Fruit fly (Drosophila melanogaster) whole organism, pupa: ENCODE measurements around the gene MSBP.

Experiments
- CG10348 ChIP-seq: fragments of 200-800 bp; sonication (Bioruptor generic); IDR thresholded peaks from 2 replicates; pipeline ENCODE4 v1.3.6; 2022; ENCODE audit warnings: missing biosample characterization, missing genetic modification characterization
- CG12605 ChIP-seq: fragments of 200-800 bp; sonication (Bioruptor generic); IDR thresholded peaks from 2 replicates; pipeline ENCODE4 v1.3.6; 2022; ENCODE audit warnings: missing biosample characterization, missing genetic modification characterization
- CG15710 ChIP-seq: fragments of 200-800 bp; sonication (Bioruptor generic); optimal IDR thresholded peaks from 2 replicates; lab custom pipeline; 2018; ENCODE audit warnings: missing biosample characterization, mild to moderate bottlenecking, missing genetic modification characterization, moderate library complexity
- CG32121 ChIP-seq: fragments of 200-800 bp; sonication (Bioruptor generic); IDR thresholded peaks from 2 replicates; pipeline ENCODE4 v1.3.6; 2022; ENCODE audit warnings: missing biosample characterization, missing genetic modification characterization
- CG34367 ChIP-seq: fragments of 200-800 bp; sonication (Bioruptor generic); optimal IDR thresholded peaks from 2 replicates; lab custom pipeline; 2018; ENCODE audit warnings: missing biosample characterization, mild to moderate bottlenecking, missing genetic modification characterization
- CG8301 ChIP-seq: fragments of 200-800 bp; sonication (Bioruptor generic); optimal IDR thresholded peaks from 2 replicates; lab custom pipeline; 2018; ENCODE audit warnings: missing biosample characterization, mild to moderate bottlenecking, missing genetic modification characterization
- EcR ChIP-seq: fragments of 200-800 bp; sonication (Bioruptor generic); optimal IDR thresholded peaks from 3 replicates; lab custom pipeline; 2019; ENCODE audit warnings: missing biosample characterization, missing genetic modification characterization, mild to moderate bottlenecking, moderate library complexity, missing genetic modification reagents
- Pif1B ChIP-seq: fragments of 200-800 bp; sonication (Bioruptor generic); optimal IDR thresholded peaks from 3 replicates; lab custom pipeline; 2016; ENCODE audit warnings: missing biosample characterization, missing genetic modification characterization
- Snoo ChIP-seq: fragments of 200-800 bp; sonication (Bioruptor generic); optimal IDR thresholded peaks from 3 replicates; lab custom pipeline; 2017; ENCODE audit warnings: missing biosample characterization, mild to moderate bottlenecking, missing genetic modification characterization, inconsistent platforms

DNA sequence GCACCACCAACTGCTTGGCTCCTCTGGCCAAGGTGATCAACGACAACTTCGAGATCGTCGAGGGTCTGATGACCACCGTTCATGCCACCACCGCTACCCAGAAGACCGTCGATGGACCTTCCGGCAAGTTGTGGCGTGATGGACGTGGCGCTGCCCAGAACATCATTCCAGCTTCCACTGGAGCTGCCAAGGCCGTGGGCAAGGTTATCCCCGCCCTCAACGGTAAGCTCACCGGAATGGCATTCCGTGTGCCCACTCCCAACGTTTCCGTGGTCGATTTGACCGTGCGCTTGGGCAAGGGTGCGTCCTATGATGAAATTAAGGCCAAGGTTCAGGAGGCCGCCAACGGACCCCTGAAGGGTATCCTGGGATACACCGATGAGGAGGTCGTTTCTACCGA is 21.1 kb downstream of the MSBP start:
- no peak for TF ChIP-seq CG10348 (GFP tag; lab: Robert Waterston, UW)
- TF ChIP-seq Snoo (tag; lab: Kevin White, UChicago) = no peak
- no peak for TF ChIP-seq EcR
- TF ChIP-seq CG34367 (tag; lab: Kevin White, UChicago) = no peak
- no peak for TF ChIP-seq Pif1B (GFP tag; lab: Kevin White, UChicago)
- TF ChIP-seq CG8301 (tag; lab: Kevin White, UChicago) = no peak
- no peak for TF ChIP-seq CG12605 (GFP tag; lab: Robert Waterston, UW)
- no peak for TF ChIP-seq CG32121
- TF ChIP-seq CG15710 (tag; lab: Kevin White, UChicago) = no peak
